Fruit fly (Drosophila melanogaster) whole organism, larva: ENCODE results near the gene Ctr1A.

ENCODE experiments used
- noc ChIP-seq: fragments of 200-800 bp; sonication (Bioruptor generic); optimal IDR thresholded peaks from 3 replicates; lab custom pipeline; 2019; ENCODE audit warnings: missing biosample characterization, mild to moderate bottlenecking, missing genetic modification characterization, moderate library complexity

Gene Ctr1A

dm6 chrX:6654198-6654831, 7.1 kb upstream of the Ctr1A start, which contains the start of the genes CG3226 and Cdc7:
TSS of gene CG3226 (minus strand) at chrX:6654248.
TSS of gene Cdc7 (plus strand) at chrX:6654541.
- TF ChIP-seq noc (tag; lab: Kevin White, UChicago): peak; percentile 66

- peak; percentile 80 for TF ChIP-seq noc (tag; lab: Kevin White, UChicago)
Observed at dm6 chrX:6656023-6656594, 5.3 kb upstream of the Ctr1A start.

- peak; percentile 74 for TF ChIP-seq noc (tag; lab: Kevin White, UChicago)
Observed at dm6 chrX:6656626-6657558, 4.6 kb upstream of the Ctr1A start.

- no peak for TF ChIP-seq noc (tag; lab: Kevin White, UChicago)
Observed at dm6 chrX:6659919-6660318, 1.5 kb upstream of the Ctr1A start.

dm6 chrX:6661880-6662279, 433 bp downstream of the Ctr1A start:
- no peak for TF ChIP-seq noc (tag; lab: Kevin White, UChicago)

- no peak for TF ChIP-seq noc (tag; lab: Kevin White, UChicago)
Observed at dm6 chrX:6662378-6662777, 931 bp downstream of the Ctr1A start.

dm6 chrX:6662876-6663551, 1.6 kb downstream of the Ctr1A start:
- TF ChIP-seq noc (tag; lab: Kevin White, UChicago): no peak

- no peak for TF ChIP-seq noc (tag; lab: Kevin White, UChicago)
Observed at dm6 chrX:6663976-6664375, 2.5 kb downstream of the Ctr1A start.

- no peak for TF ChIP-seq noc (tag; lab: Kevin White, UChicago)
Observed at dm6 chrX:6673637-6674487, 12.4 kb downstream of the Ctr1A start, which contains the start of the genes CG3198 and Mcm6. TSS of gene CG3198 (minus strand) at chrX:6673973. TSS of gene Mcm6 (plus strand) at chrX:6674387.

- no peak for TF ChIP-seq noc (tag; lab: Kevin White, UChicago)
Observed at dm6 chrX:6677826-6678489, 16.5 kb downstream of the Ctr1A start, which contains the start of gene Fum1. TSS of gene Fum1 (plus strand) at chrX:6678424.

dm6 chrX:6678635-6679501, 17.4 kb downstream of the Ctr1A start, which contains the start of gene ND-ASHI:
TSS of gene ND-ASHI (minus strand) at chrX:6679118.
- TF ChIP-seq noc (tag; lab: Kevin White, UChicago): peak; percentile 94

- TF ChIP-seq noc (tag; lab: Kevin White, UChicago): peak; percentile 49
Observed at dm6 chrX:6679502-6679810, 18.0 kb downstream of the Ctr1A start.

- no peak for TF ChIP-seq noc (tag; lab: Kevin White, UChicago)
Observed at dm6 chrX:6681467-6681866, 20.0 kb downstream of the Ctr1A start, which contains the start of gene Fum2. TSS of gene Fum2 (plus strand) at chrX:6681767.
